Worm (Caenorhabditis elegans): ENCODE results near the gene E02C12.6.

DNA sequence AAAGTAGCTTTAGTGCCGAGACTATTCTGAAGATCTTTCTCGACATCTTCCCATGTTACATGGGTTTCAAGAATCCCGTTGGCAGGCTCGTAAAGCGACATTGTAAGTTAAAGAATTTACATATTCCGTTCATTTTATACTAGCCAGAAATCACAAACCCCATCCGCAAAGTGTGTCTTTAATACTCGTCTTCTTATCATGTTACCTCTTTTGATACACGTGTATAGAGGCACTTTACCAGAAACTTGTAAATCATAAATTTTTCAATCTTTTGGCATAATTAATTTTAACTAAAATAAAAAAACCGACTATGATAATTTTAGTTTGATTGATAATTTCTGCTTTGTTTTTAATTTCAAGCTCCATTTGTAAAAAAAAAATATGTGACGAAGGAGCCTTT, at the start of gene E02C12.6:
- TF ChIP-seq snpc-4 (tag; optimal IDR thresholded peaks at IDR 0.05) (no peak), sem-2 (GFP tag; optimal IDR thresholded peaks at IDR 0.05) (no peak), ceh-39 (tag; optimal IDR thresholded peaks at IDR 0.05) (no peak), unc-62 (GFP tag; optimal IDR thresholded peaks at IDR 0.05) (no peak), unc-39 (tag; optimal IDR thresholded peaks at IDR 0.05) (no peak), ham-2 (GFP tag; optimal IDR thresholded peaks at IDR 0.05) (no peak), lin-32 (GFP tag; optimal IDR thresholded peaks at IDR 0.05) (no peak), ztf-11 (tag; optimal IDR thresholded peaks at IDR 0.05) (no peak), mab-5 (tag; optimal IDR thresholded peaks at IDR 0.05) (no peak), tbx-8 (GFP tag; optimal IDR thresholded peaks at IDR 0.05) (no peak)

All from whole organism, mixed stage, embryonic.